Worm (Caenorhabditis elegans): Measurements from ENCODE around the gene srg-15.

- TF ChIP-seq pag-3 (tag; optimal IDR thresholded peaks at IDR 0.05; ENCODE audit: borderline replicate concordance) (no peak), nhr-11 (tag; optimal IDR thresholded peaks at IDR 0.05) (no peak)
Observed at ce11 chrII:8675369-8675768, 34.8 kb downstream of the srg-15 start.

All from whole organism, late embryonic.